Worm (Caenorhabditis elegans) whole organism, L4 larva: ENCODE measurements around the gene rgs-3.

Source experiments
- F37D6.2 ChIP-seq: sonication (generic microtip); optimal IDR thresholded peaks from 2 replicates; lab custom pipeline; 2016; ENCODE audit warnings: mild to moderate bottlenecking, missing genetic modification characterization, missing compliant biosample characterization
- T20F7.1 ChIP-seq: fragments of 200-800 bp; sonication (Bioruptor generic); optimal IDR thresholded peaks from 2 replicates; lab custom pipeline; 2018; ENCODE audit warnings: mild to moderate bottlenecking, missing genetic modification characterization, missing compliant biosample characterization
- T26A8.4 ChIP-seq: fragments of 200-800 bp; sonication (Bioruptor generic); IDR thresholded peaks from 2 replicates; pipeline ENCODE4 v1.3.6; 2022; ENCODE audit warnings: missing genetic modification characterization, missing compliant biosample characterization
- ZK337.2 ChIP-seq: fragments of 200-800 bp; sonication (Bioruptor generic); IDR thresholded peaks from 2 replicates; pipeline ENCODE4 v1.3.6; 2022; ENCODE audit warnings: missing genetic modification reagents, missing genetic modification characterization, missing compliant biosample characterization
- arid-1 ChIP-seq: fragments of 200-800 bp; sonication (Bioruptor generic); conservative IDR thresholded peaks from 2 replicates; pipeline ENCODE4 v1.3.6; 2022; ENCODE audit warnings: missing genetic modification reagents, missing genetic modification characterization, missing compliant biosample characterization
- attf-4 ChIP-seq: sonication (generic microtip); optimal IDR thresholded peaks from 3 replicates; lab custom pipeline; 2017; ENCODE audit warnings: missing biosample characterization, missing genetic modification characterization
- ceh-62 ChIP-seq: sonication (generic microtip); optimal IDR thresholded peaks from 2 replicates; lab custom pipeline; 2017; ENCODE audit warnings: missing biosample characterization, missing genetic modification characterization
- ctbp-1 ChIP-seq: fragments of 200-800 bp; sonication (Bioruptor generic); IDR thresholded peaks from 2 replicates; pipeline ENCODE4 v1.3.6; 2022; ENCODE audit warnings: missing genetic modification reagents, missing genetic modification characterization, missing compliant biosample characterization
- dmd-6 ChIP-seq: fragments of 200-800 bp; sonication (Bioruptor generic); IDR thresholded peaks from 2 replicates; pipeline ENCODE4 v1.3.6; 2022; ENCODE audit warnings: missing genetic modification reagents, missing genetic modification characterization, missing compliant biosample characterization
- dmd-9 ChIP-seq: fragments of 200-800 bp; sonication (Bioruptor generic); IDR thresholded peaks from 2 replicates; pipeline ENCODE4 v1.3.6; 2022; ENCODE audit warnings: missing genetic modification reagents, missing genetic modification characterization, missing compliant biosample characterization
- duxl-1 ChIP-seq: sonication (generic microtip); optimal IDR thresholded peaks from 2 replicates; lab custom pipeline; 2016; ENCODE audit warnings: mild to moderate bottlenecking, missing genetic modification characterization, moderate library complexity, missing compliant biosample characterization; ENCODE audit not compliant: poor library complexity
- gei-8 ChIP-seq: fragments of 200-800 bp; sonication (Bioruptor generic); optimal IDR thresholded peaks from 2 replicates; lab custom pipeline; 2018; ENCODE audit warnings: mild to moderate bottlenecking, missing genetic modification characterization, missing compliant biosample characterization
- hif-1 ChIP-seq, 2 experiments: sonication (generic microtip); optimal IDR thresholded peaks; 2 replicates each; lab custom pipeline; 2016 to 2017; ENCODE audit warnings: missing compliant biosample characterization in 2 of 2, missing genetic modification characterization in 2 of 2, missing genetic modification reagents in 2 of 2, missing genotype in 2 of 2, mild to moderate bottlenecking in 1 of 2
- hlh-11 ChIP-seq: fragments of 200-800 bp; sonication (Bioruptor generic); optimal IDR thresholded peaks from 2 replicates; lab custom pipeline; 2018; ENCODE audit warnings: mild to moderate bottlenecking, missing genetic modification characterization, missing compliant biosample characterization
- lin-29 ChIP-seq: fragments of 200-800 bp; sonication (Bioruptor generic); IDR thresholded peaks from 2 replicates; pipeline ENCODE4 v1.3.6; 2022; ENCODE audit warnings: missing genetic modification reagents, missing genetic modification characterization, missing compliant biosample characterization
- lsy-2 ChIP-seq, 2 experiments: fragments of 150-350 bp in 1 of 2; sonication (generic microtip) in 1 of 2; optimal IDR thresholded peaks; 2 replicates each; lab custom pipeline; 2014 to 2017; ENCODE audit warnings: missing biosample characterization in 2 of 2, missing genetic modification characterization in 2 of 2
- madf-9 ChIP-seq: fragments of 200-800 bp; sonication (Bioruptor generic); conservative IDR thresholded peaks from 2 replicates; pipeline ENCODE4 v1.3.6; 2022; ENCODE audit warnings: missing genetic modification reagents, missing genetic modification characterization, missing compliant biosample characterization
- mes-2 ChIP-seq: sonication (generic microtip); optimal IDR thresholded peaks from 2 replicates; lab custom pipeline; 2016; ENCODE audit warnings: missing genotype, mild to moderate bottlenecking, missing genetic modification characterization, missing compliant biosample characterization; ENCODE audit not compliant: poor library complexity, severe bottlenecking
- mxl-3 ChIP-seq: fragments of 200-800 bp; sonication (Bioruptor generic); optimal IDR thresholded peaks from 2 replicates; lab custom pipeline; 2018; ENCODE audit warnings: mild to moderate bottlenecking, missing genetic modification characterization, missing compliant biosample characterization
- nhr-10 ChIP-seq: fragments of 150-350 bp; optimal IDR thresholded peaks from 2 replicates; lab custom pipeline; 2014; ENCODE audit warnings: missing biosample characterization, missing genetic modification characterization
- nhr-102 ChIP-seq: sonication (generic microtip); optimal IDR thresholded peaks from 2 replicates; lab custom pipeline; 2016; ENCODE audit warnings: mild to moderate bottlenecking, missing genetic modification characterization, moderate library complexity, missing compliant biosample characterization
- nhr-11 ChIP-seq: fragments of 150-350 bp; optimal IDR thresholded peaks from 2 replicates; lab custom pipeline; 2014; ENCODE audit warnings: missing biosample characterization, missing genetic modification characterization
- nhr-111 ChIP-seq: fragments of 200-800 bp; sonication (Bioruptor generic); optimal IDR thresholded peaks from 2 replicates; lab custom pipeline; 2018; ENCODE audit warnings: mild to moderate bottlenecking, missing genetic modification characterization, missing compliant biosample characterization
- nhr-28 ChIP-seq: fragments of 150-350 bp; optimal IDR thresholded peaks from 2 replicates; lab custom pipeline; 2014; ENCODE audit warnings: missing biosample characterization, missing genetic modification characterization
- nhr-48 ChIP-seq: sonication (generic microtip); optimal IDR thresholded peaks from 2 replicates; lab custom pipeline; 2016; ENCODE audit warnings: mild to moderate bottlenecking, missing genetic modification characterization, missing compliant biosample characterization
- php-3 ChIP-seq: fragments of 200-800 bp; sonication (Bioruptor generic); IDR thresholded peaks from 2 replicates; pipeline ENCODE4 v1.3.6; 2022; ENCODE audit warnings: missing genetic modification reagents, missing genetic modification characterization, missing compliant biosample characterization
- rbr-2 ChIP-seq: sonication (generic microtip); optimal IDR thresholded peaks from 2 replicates; lab custom pipeline; 2016; ENCODE audit warnings: missing genotype, missing genetic modification characterization, missing compliant biosample characterization
- sdz-12 ChIP-seq: fragments of 200-800 bp; sonication (Bioruptor generic); optimal IDR thresholded peaks from 2 replicates; lab custom pipeline; 2018; ENCODE audit warnings: mild to moderate bottlenecking, missing genetic modification characterization, missing compliant biosample characterization
- set-16 ChIP-seq: fragments of 200-800 bp; sonication (Bioruptor generic); IDR thresholded peaks from 2 replicates; pipeline ENCODE4 v1.3.6; 2022; ENCODE audit warnings: missing genetic modification reagents, missing genetic modification characterization, missing compliant biosample characterization
- spr-1 ChIP-seq: sonication (generic microtip); optimal IDR thresholded peaks from 2 replicates; lab custom pipeline; 2016; ENCODE audit warnings: mild to moderate bottlenecking, missing genetic modification characterization, missing compliant biosample characterization
- tra-1 ChIP-seq: fragments of 200-800 bp; sonication (Bioruptor generic); IDR thresholded peaks from 2 replicates; pipeline ENCODE4 v1.3.6; 2022; ENCODE audit warnings: missing genetic modification reagents, missing genetic modification characterization, missing compliant biosample characterization
- unc-62 ChIP-seq, 3 experiments: fragments of 150-350 bp in 1 of 3; sonication (generic microtip); optimal IDR thresholded peaks in 2 of 3; peaks in 1 of 3; 1 replicate in 1 of 3; 2 replicates in 2 of 3; lab custom pipeline; 2014 to 2017; ENCODE audit warnings: missing biosample characterization in 3 of 3, missing genetic modification characterization in 3 of 3, missing genetic modification reagents in 3 of 3, missing genotype in 1 of 3
- zfp-2 ChIP-seq: sonication (generic microtip); optimal IDR thresholded peaks from 2 replicates; lab custom pipeline; 2016; ENCODE audit warnings: mild to moderate bottlenecking, missing genetic modification characterization, missing compliant biosample characterization
- zip-2 ChIP-seq: fragments of 150-350 bp; optimal IDR thresholded peaks from 2 replicates; lab custom pipeline; 2014; ENCODE audit warnings: missing biosample characterization, missing genetic modification characterization

Gene rgs-3

DNA sequence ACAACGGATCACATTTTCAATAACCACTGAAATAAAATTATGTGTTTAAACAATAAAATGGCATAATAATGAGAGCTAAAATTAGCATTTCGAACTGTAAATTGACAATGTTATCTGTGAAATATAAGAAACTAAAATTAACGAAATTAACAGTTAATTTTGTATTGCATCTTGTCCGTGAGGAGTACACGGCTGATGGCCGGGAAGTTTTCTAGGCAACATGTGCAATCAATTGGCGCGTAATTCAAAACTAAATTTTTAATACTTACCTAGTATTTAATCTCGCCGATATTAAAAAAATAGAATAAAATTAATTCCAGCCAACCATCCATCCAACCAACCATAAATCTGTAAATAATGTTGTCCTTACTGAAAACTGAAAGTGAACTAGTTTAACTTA, 38.1 kb upstream of the rgs-3 start (continued):
- TF ChIP-seq duxl-1 (tag; lab: Kevin White, UChicago) (peak; percentile 71), zfp-2 (tag; lab: Kevin White, UChicago) (no peak), nhr-48 (peak; percentile 48), hif-1 (tag; optimal IDR thresholded peaks at IDR 0.05; lab: Kevin White, UChicago) (peak in 1 of 2 experiments; percentile 88), tra-1 (GFP tag; lab: Robert Waterston, UW) (peak; percentile 66; the same call in 1 of the 2 replicates), F37D6.2 (tag; lab: Kevin White, UChicago) (peak; percentile 35), nhr-28 (tag; lab: Kevin White, UChicago) (peak; percentile 28), rbr-2 (tag; lab: Kevin White, UChicago) (peak; percentile 52), php-3 (GFP tag; lab: Robert Waterston, UW) (no peak), ceh-62 (tag; lab: Kevin White, UChicago) (no peak), nhr-102 (tag; lab: Kevin White, UChicago) (peak; percentile 52), nhr-11 (tag; lab: Kevin White, UChicago) (no peak), dmd-6 (GFP tag; lab: Robert Waterston, UW) (peak; percentile 64), mxl-3 (GFP tag; lab: Kevin White, UChicago) (peak; percentile 45), nhr-111 (no peak), madf-9 (GFP tag; lab: Robert Waterston, UW) (peak; percentile 62), mes-2 (tag; lab: Kevin White, UChicago) (peak; percentile 99), ZK337.2 (peak; percentile 92), T20F7.1 (peak; percentile 51), ctbp-1 (GFP tag; lab: Robert Waterston, UW) (0 out of 2 replicates have a peak, but pooled peaks have one; percentile 51), unc-62 (GFP tag; optimal IDR thresholded peaks at IDR 0.05 in 1 of 2; lab: Kevin White, UChicago) (peak in 1 of 2 experiments; percentile 86), unc-62 (tag; optimal IDR thresholded peaks at IDR 0.05; lab: Kevin White, UChicago) (no peak), sdz-12 (no peak), set-16 (GFP tag; lab: Robert Waterston, UW) (no peak), hlh-11 (tag; lab: Kevin White, UChicago) (peak; percentile 21), dmd-9 (GFP tag; lab: Robert Waterston, UW) (peak; percentile 91), T26A8.4 (0 out of 2 replicates have a peak, but pooled peaks have one; percentile 19)

DNA sequence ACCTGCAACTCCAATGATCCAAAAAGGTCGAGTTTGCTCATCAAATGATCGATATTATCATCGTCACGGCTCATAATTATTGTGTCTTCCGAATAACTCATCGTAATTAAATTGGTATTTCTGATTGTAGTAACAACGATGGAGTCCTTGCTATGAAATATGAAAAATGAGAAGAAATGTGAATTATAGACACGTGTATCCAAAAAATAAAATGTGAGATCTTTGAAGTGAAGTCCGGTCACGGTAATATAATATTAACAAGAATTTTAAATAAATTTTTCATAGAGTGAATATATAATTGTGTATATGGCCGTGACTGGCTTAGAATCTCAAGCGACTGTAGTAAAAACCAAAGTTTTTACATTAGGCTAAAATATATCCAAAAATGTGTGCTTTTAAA, 32.5 kb upstream of the rgs-3 start, which contains the start of gene H12I13.1:
Gene H12I13.1 (minus strand): TSS at position 101 of the 400 bp plus-strand sequence.
- TF ChIP-seq nhr-11 (tag; lab: Kevin White, UChicago) (no peak), nhr-10 (tag; lab: Kevin White, UChicago) (no peak), gei-8 (GFP tag; lab: Kevin White, UChicago) (no peak)

DNA sequence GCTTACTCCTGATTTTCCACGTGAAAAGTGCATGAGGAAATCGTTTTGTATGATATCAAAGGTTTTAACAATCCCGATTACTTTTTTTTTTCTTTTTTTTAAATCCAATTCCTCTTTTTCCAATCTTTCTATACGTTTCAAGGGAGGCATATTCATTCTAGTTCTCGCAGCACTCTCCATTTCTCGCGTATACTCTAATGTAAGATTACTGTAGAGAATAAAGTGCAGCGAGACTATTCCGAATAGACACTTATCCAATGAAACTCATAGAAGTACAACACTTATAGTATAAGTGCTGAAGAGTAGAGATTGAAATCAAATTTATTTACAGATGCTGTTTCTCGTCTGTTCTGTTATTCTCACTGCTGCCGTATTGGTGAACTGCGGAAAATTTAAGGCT, 22.0 kb upstream of the rgs-3 start, which contains the start of gene H12I13.6:
Gene H12I13.6 (plus strand): TSS at position 301 of the 400 bp plus-strand sequence.
- TF ChIP-seq T20F7.1 (no peak), ZK337.2 (no peak), lin-29 (GFP tag; lab: Robert Waterston, UW) (no peak), spr-1 (tag; lab: Kevin White, UChicago) (no peak), attf-4 (tag; lab: Kevin White, UChicago) (no peak), arid-1 (GFP tag; lab: Robert Waterston, UW) (no peak), unc-62 (GFP tag; optimal IDR thresholded peaks at IDR 0.05 in 1 of 2; lab: Kevin White, UChicago) (peak in 1 of 2 experiments; percentile 20), unc-62 (tag; optimal IDR thresholded peaks at IDR 0.05; lab: Kevin White, UChicago) (no peak)

DNA sequence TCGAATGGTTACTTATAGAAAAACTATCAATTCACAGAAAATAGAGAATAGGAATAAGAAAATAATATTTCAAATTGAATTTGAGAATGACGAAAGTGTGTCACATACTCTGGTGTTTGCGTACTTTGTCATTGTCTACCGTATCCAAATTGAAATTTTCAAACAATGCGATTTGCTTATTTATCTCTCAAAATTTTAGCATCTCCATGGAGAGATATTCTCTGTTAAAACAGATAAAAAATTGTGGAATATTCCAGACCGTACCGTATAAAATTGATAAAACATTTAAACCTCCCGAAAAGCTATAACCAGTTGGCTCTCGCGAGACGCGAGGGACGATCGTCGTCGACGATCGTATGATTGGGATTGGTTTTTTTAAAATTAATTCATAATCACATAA, 18.9 kb upstream of the rgs-3 start, which contains the start of gene fbf-1:
Gene fbf-1 (minus strand): TSS at position 101 of the 400 bp plus-strand sequence.
- TF ChIP-seq zip-2 (tag; lab: Kevin White, UChicago) (no peak), lsy-2 (tag; optimal IDR thresholded peaks at IDR 0.05; lab: Kevin White, UChicago) (no peak)
- TF ChIP-seq, all 104 proteins: peak for 0
